In genomic region chr2L:14461066-14461465, dm6 we compare ENCODE assay signal across 1 fruit fly cellular context.
TF ChIP-seq lines count a peak whose summit lies in the region.

No protein-coding gene starts in this region.

TF ChIP-seq in whole organism, embryonic, 481 proteins besides CTCF, POLR2A, EP300 and RAD21 (continued from another document):
- TF ChIP-seq CG3281 (GFP tag; optimal IDR thresholded peaks at IDR 0.05; lab: Kevin White, UChicago) (peak; percentile 37), Lpt (GFP tag; optimal IDR thresholded peaks at IDR 0.05; lab: Kevin White, UChicago) (no peak), CG10147 (GFP tag; optimal IDR thresholded peaks at IDR 0.05; lab: Kevin White, UChicago) (peak; percentile 60), peb (GFP tag; IDR thresholded peaks at IDR 0.05; lab: Robert Waterston, UW) (peak; percentile 61; the same call in 1 of the 2 replicates), Drgx (GFP tag; IDR thresholded peaks at IDR 0.05; lab: Robert Waterston, UW) (no peak), CG2129 (GFP tag; IDR thresholded peaks at IDR 0.05; lab: Robert Waterston, UW; ENCODE audit: partially characterized antibody) (no peak), tap (tag; optimal IDR thresholded peaks at IDR 0.05; lab: Kevin White, UChicago) (peak; percentile 35), al (GFP tag; IDR thresholded peaks at IDR 0.05; lab: Robert Waterston, UW) (peak; percentile 36; the same call in 1 of the 2 replicates), CG8281 (tag; optimal IDR thresholded peaks at IDR 0.05; lab: Kevin White, UChicago) (peak; percentile 20), CG1603 (tag; optimal IDR thresholded peaks at IDR 0.05; lab: Kevin White, UChicago) (peak; percentile 93), Hr39 (optimal IDR thresholded peaks at IDR 0.05; lab: Kevin White, UChicago) (no peak), Myb (GFP tag; optimal IDR thresholded peaks at IDR 0.05; lab: Kevin White, UChicago) (peak; percentile 61), NK7.1 (GFP tag; optimal IDR thresholded peaks at IDR 0.05; lab: Kevin White, UChicago) (peak; percentile 69), Nf-YC (tag; optimal IDR thresholded peaks at IDR 0.05; lab: Kevin White, UChicago) (peak; percentile 71), Elba2 (GFP tag; optimal IDR thresholded peaks at IDR 0.05; lab: Kevin White, UChicago) (peak; percentile 37), gsb-n (tag; optimal IDR thresholded peaks at IDR 0.05; lab: Kevin White, UChicago) (peak; percentile 82), dm (GFP tag; optimal IDR thresholded peaks at IDR 0.05; lab: Kevin White, UChicago) (peak; percentile 54), CG32532 (GFP tag; IDR thresholded peaks at IDR 0.05; lab: Robert Waterston, UW) (peak; percentile 70), CG9876 (GFP tag; optimal IDR thresholded peaks at IDR 0.05; lab: Kevin White, UChicago) (peak; percentile 44), Asciz (GFP tag; optimal IDR thresholded peaks at IDR 0.05; lab: Kevin White, UChicago) (peak; percentile 55), CG6654 (GFP tag; optimal IDR thresholded peaks at IDR 0.05; lab: Kevin White, UChicago) (no peak), CG6272 (GFP tag; IDR thresholded peaks at IDR 0.05; lab: Robert Waterston, UW) (peak; percentile 55; the same call in 1 of the 2 replicates), Ravus (GFP tag; IDR thresholded peaks at IDR 0.05; lab: Robert Waterston, UW) (peak; percentile 21; the same call in 1 of the 2 replicates), Rx (GFP tag; IDR thresholded peaks at IDR 0.05; lab: Robert Waterston, UW) (peak; percentile 70), Dek (tag; optimal IDR thresholded peaks at IDR 0.05; lab: Kevin White, UChicago) (peak; percentile 57), CG16863 (GFP tag; optimal IDR thresholded peaks at IDR 0.05; lab: Kevin White, UChicago) (peak; percentile 85), crc (GFP tag; optimal IDR thresholded peaks at IDR 0.05; lab: Kevin White, UChicago) (peak; percentile 76), CG14710 (tag; optimal IDR thresholded peaks at IDR 0.05; lab: Kevin White, UChicago) (peak; percentile 84), CG8924 (tag; optimal IDR thresholded peaks at IDR 0.05; lab: Kevin White, UChicago) (peak; percentile 88), Dref (GFP tag; IDR thresholded peaks at IDR 0.05; lab: Robert Waterston, UW) (no peak), CG18262 (tag; optimal IDR thresholded peaks at IDR 0.05; lab: Kevin White, UChicago) (peak; percentile 87), CG4617 (GFP tag; optimal IDR thresholded peaks at IDR 0.05; lab: Kevin White, UChicago; ENCODE audit: borderline replicate concordance) (peak; percentile 38)
TF ChIP-seq in whole organism, embryonic: peak in this region for 363.
